Fruit fly (Drosophila melanogaster) whole organism, embryonic: Measurements from ENCODE around the gene Set2.

ENCODE experiments used
- BEAF-32 ChIP-seq: fragments of 200-800 bp; sonication (Bioruptor generic); optimal IDR thresholded peaks from 3 replicates; lab custom pipeline; 2017; ENCODE audit warnings: missing biosample characterization, missing genetic modification characterization, mild to moderate bottlenecking, moderate library complexity, missing genetic modification reagents
- CG1024 ChIP-seq: fragments of 200-800 bp; sonication (Bioruptor generic); IDR thresholded peaks from 2 replicates; pipeline ENCODE4 v1.3.6; 2022; ENCODE audit warnings: missing biosample characterization, missing genetic modification characterization
- CG11696 ChIP-seq: fragments of 200-800 bp; sonication (Bioruptor generic); IDR thresholded peaks from 2 replicates; pipeline ENCODE4 v1.3.6; 2022; ENCODE audit warnings: missing biosample characterization, missing genetic modification characterization
- CG14050 ChIP-seq: fragments of 200-800 bp; sonication (Bioruptor generic); IDR thresholded peaks from 3 replicates; pipeline ENCODE4 v1.3.6; 2022; ENCODE audit warnings: missing biosample characterization, missing genetic modification characterization
- CG14860 ChIP-seq: fragments of 200-800 bp; sonication (Bioruptor generic); IDR thresholded peaks from 3 replicates; pipeline ENCODE4 v1.3.6; 2022; ENCODE audit warnings: missing biosample characterization, missing genetic modification characterization; ENCODE audit not compliant: partially characterized antibody
- CG14965 ChIP-seq: fragments of 200-800 bp; sonication (Bioruptor generic); optimal IDR thresholded peaks from 2 replicates; lab custom pipeline; 2016; ENCODE audit warnings: missing biosample characterization, missing genetic modification characterization, borderline replicate concordance
- CG15073 ChIP-seq: fragments of 200-800 bp; sonication (Bioruptor generic); optimal IDR thresholded peaks from 2 replicates; lab custom pipeline; 2016; ENCODE audit warnings: missing biosample characterization, missing genetic modification characterization
- CG18262 ChIP-seq: fragments of 200-800 bp; optimal IDR thresholded peaks from 3 replicates; lab custom pipeline; 2019; ENCODE audit warnings: missing biosample characterization, mild to moderate bottlenecking, missing genetic modification characterization, moderate library complexity
- CG2712 ChIP-seq: fragments of 200-800 bp; optimal IDR thresholded peaks from 3 replicates; lab custom pipeline; 2019; ENCODE audit warnings: missing biosample characterization, mild to moderate bottlenecking, missing genetic modification characterization, moderate library complexity
- CG32767 ChIP-seq: fragments of 200-800 bp; sonication (Bioruptor generic); IDR thresholded peaks from 2 replicates; pipeline ENCODE4 v1.3.6; 2022; ENCODE audit warnings: missing biosample characterization, missing genetic modification characterization
- CG34422 ChIP-seq: fragments of 200-800 bp; sonication (Bioruptor generic); IDR thresholded peaks from 3 replicates; pipeline ENCODE4 v1.3.6; 2022; ENCODE audit warnings: missing biosample characterization, missing genetic modification characterization
- CG42726 ChIP-seq: fragments of 200-800 bp; sonication (Bioruptor generic); IDR thresholded peaks from 2 replicates; pipeline ENCODE4 v1.3.6; 2022; ENCODE audit warnings: missing biosample characterization, missing genetic modification characterization; ENCODE audit not compliant: partially characterized antibody
- CG4404 ChIP-seq: fragments of 200-800 bp; sonication (Bioruptor generic); IDR thresholded peaks from 2 replicates; pipeline ENCODE4 v1.3.6; 2022; ENCODE audit warnings: missing biosample characterization, missing genetic modification characterization
- CG5180 ChIP-seq: fragments of 200-800 bp; sonication (Bioruptor generic); optimal IDR thresholded peaks from 3 replicates; lab custom pipeline; 2017; ENCODE audit warnings: missing biosample characterization, missing genetic modification characterization, mild to moderate bottlenecking, moderate library complexity, missing genetic modification reagents
- CG6765 ChIP-seq: fragments of 200-800 bp; sonication (Bioruptor generic); optimal IDR thresholded peaks from 3 replicates; lab custom pipeline; 2017; ENCODE audit warnings: missing biosample characterization, mild to moderate bottlenecking, missing genetic modification characterization
- CG6813 ChIP-seq: fragments of 200-800 bp; sonication (Bioruptor generic); optimal IDR thresholded peaks from 2 replicates; lab custom pipeline; 2017; ENCODE audit warnings: missing biosample characterization, missing genetic modification characterization, mild to moderate bottlenecking, moderate library complexity, missing genetic modification reagents
- CG7786 ChIP-seq: fragments of 200-800 bp; sonication (Bioruptor generic); optimal IDR thresholded peaks from 2 replicates; lab custom pipeline; 2016; ENCODE audit warnings: missing biosample characterization, missing genetic modification characterization
- CG7928 ChIP-seq: fragments of 200-800 bp; sonication (Bioruptor generic); optimal IDR thresholded peaks from 2 replicates; lab custom pipeline; 2017; ENCODE audit warnings: missing biosample characterization, mild to moderate bottlenecking, missing genetic modification characterization
- CG8359 ChIP-seq: fragments of 200-800 bp; sonication (Bioruptor generic); optimal IDR thresholded peaks from 2 replicates; lab custom pipeline; 2017; ENCODE audit warnings: missing biosample characterization, mild to moderate bottlenecking, missing genetic modification characterization, borderline replicate concordance
- CG8478 ChIP-seq: fragments of >200 bp; optimal IDR thresholded peaks from 2 replicates; lab custom pipeline; 2018
- Dbx ChIP-seq: fragments of 200-800 bp; sonication (Bioruptor generic); IDR thresholded peaks from 3 replicates; pipeline ENCODE4 v1.3.6; 2022; ENCODE audit warnings: missing biosample characterization, missing genetic modification characterization
- Dp ChIP-seq: fragments of 200-800 bp; sonication (Bioruptor generic); optimal IDR thresholded peaks from 2 replicates; lab custom pipeline; 2018; ENCODE audit warnings: missing biosample characterization, mild to moderate bottlenecking, missing genetic modification characterization, moderate library complexity
- Hr3 ChIP-seq: fragments of 200-800 bp; sonication (Bioruptor generic); optimal IDR thresholded peaks from 3 replicates; lab custom pipeline; 2016; ENCODE audit warnings: missing biosample characterization, missing genetic modification characterization
- Hr78 ChIP-seq, 2 experiments: fragments of 200-800 bp in 1 of 2; fragments of >200 bp in 1 of 2; sonication (Bioruptor generic) in 1 of 2; optimal IDR thresholded peaks; 2 replicates each; lab custom pipeline; 2017 to 2019; ENCODE audit warnings: missing biosample characterization in 2 of 2, missing genetic modification characterization in 2 of 2, mild to moderate bottlenecking in 1 of 2, moderate library complexity in 1 of 2
- MESR4 ChIP-seq: fragments of 200-800 bp; sonication (Bioruptor generic); optimal IDR thresholded peaks from 2 replicates; lab custom pipeline; 2018; ENCODE audit warnings: missing biosample characterization, mild to moderate bottlenecking, missing genetic modification characterization, moderate library complexity
- Max ChIP-seq: fragments of 200-800 bp; sonication (Bioruptor generic); optimal IDR thresholded peaks from 2 replicates; lab custom pipeline; 2016; ENCODE audit warnings: missing biosample characterization, mild to moderate bottlenecking, missing genetic modification characterization
- NC2α ChIP-seq: fragments of 200-800 bp; sonication (Bioruptor generic); optimal IDR thresholded peaks from 2 replicates; lab custom pipeline; 2016; ENCODE audit warnings: missing biosample characterization, missing genetic modification characterization
- Ptx1 ChIP-seq: fragments of 200-800 bp; sonication (Bioruptor generic); IDR thresholded peaks from 2 replicates; pipeline ENCODE4 v1.3.6; 2022; ENCODE audit warnings: missing biosample characterization, missing genetic modification characterization
- Sox102F ChIP-seq: fragments of 200-800 bp; sonication (Bioruptor generic); optimal IDR thresholded peaks from 2 replicates; lab custom pipeline; 2018; ENCODE audit warnings: missing biosample characterization, mild to moderate bottlenecking, missing genetic modification characterization, moderate library complexity
- Ssrp ChIP-seq: fragments of 200-800 bp; sonication (Bioruptor generic); optimal IDR thresholded peaks from 2 replicates; lab custom pipeline; 2018; ENCODE audit warnings: missing biosample characterization, mild to moderate bottlenecking, missing genetic modification characterization, moderate library complexity
- Usf ChIP-seq: fragments of 200-800 bp; sonication (Bioruptor generic); optimal IDR thresholded peaks from 2 replicates; lab custom pipeline; 2017; ENCODE audit warnings: missing genotype, missing biosample characterization, missing genetic modification characterization
- ac ChIP-seq: fragments of 200-800 bp; sonication (Bioruptor generic); optimal IDR thresholded peaks from 3 replicates; lab custom pipeline; 2017; ENCODE audit warnings: missing biosample characterization, mild to moderate bottlenecking, missing genetic modification characterization
- al ChIP-seq: fragments of 200-800 bp; sonication (Bioruptor generic); IDR thresholded peaks from 2 replicates; pipeline ENCODE4 v1.3.6; 2022; ENCODE audit warnings: missing biosample characterization, missing genetic modification characterization
- ap ChIP-seq: fragments of 200-800 bp; sonication (Bioruptor generic); IDR thresholded peaks from 2 replicates; pipeline ENCODE4 v1.3.6; 2022; ENCODE audit warnings: missing biosample characterization, missing genetic modification characterization
- bab2 ChIP-seq: fragments of 200-800 bp; sonication (Bioruptor generic); optimal IDR thresholded peaks from 2 replicates; lab custom pipeline; 2016; ENCODE audit warnings: missing biosample characterization, missing genetic modification characterization
- chif ChIP-seq, 2 experiments: fragments of 200-800 bp; sonication (Bioruptor generic); optimal IDR thresholded peaks; 3 replicates each; lab custom pipeline; 2016; ENCODE audit warnings: missing biosample characterization in 2 of 2, missing genetic modification characterization in 2 of 2
- chinmo ChIP-seq: fragments of 200-800 bp; sonication (Bioruptor generic); IDR thresholded peaks from 4 replicates; pipeline ENCODE4 v1.3.6; 2022; ENCODE audit warnings: missing biosample characterization, missing genetic modification characterization; ENCODE audit not compliant: partially characterized antibody
- chn ChIP-seq: fragments of 200-800 bp; sonication (Bioruptor generic); optimal IDR thresholded peaks from 2 replicates; lab custom pipeline; 2016; ENCODE audit warnings: missing biosample characterization, missing genetic modification characterization
- disco-r ChIP-seq: fragments of 200-800 bp; sonication (Bioruptor generic); optimal IDR thresholded peaks from 2 replicates; lab custom pipeline; 2016; ENCODE audit warnings: missing biosample characterization, missing genetic modification characterization
- fu2 ChIP-seq: fragments of 200-800 bp; sonication (Bioruptor generic); optimal IDR thresholded peaks from 2 replicates; lab custom pipeline; 2016; ENCODE audit warnings: missing biosample characterization, missing genetic modification characterization
- nerfin-2 ChIP-seq: fragments of 200-800 bp; sonication (Bioruptor generic); IDR thresholded peaks from 2 replicates; pipeline ENCODE4 v1.3.6; 2022; ENCODE audit warnings: missing biosample characterization, missing genetic modification characterization; ENCODE audit not compliant: partially characterized antibody
- odd ChIP-seq: fragments of 200-800 bp; sonication (Bioruptor generic); optimal IDR thresholded peaks from 2 replicates; lab custom pipeline; 2017; ENCODE audit warnings: missing biosample characterization, mild to moderate bottlenecking, missing genetic modification characterization
- pho ChIP-seq: fragments of 200-800 bp; sonication (Bioruptor generic); optimal IDR thresholded peaks from 2 replicates; lab custom pipeline; 2016; ENCODE audit warnings: missing biosample characterization, missing genetic modification characterization
- repo ChIP-seq: fragments of 200-800 bp; sonication (Bioruptor generic); optimal IDR thresholded peaks from 2 replicates; lab custom pipeline; 2016; ENCODE audit warnings: missing biosample characterization, missing genetic modification characterization
- ro ChIP-seq: fragments of 200-800 bp; sonication (Bioruptor generic); IDR thresholded peaks from 2 replicates; pipeline ENCODE4 v1.3.6; 2022; ENCODE audit warnings: missing biosample characterization, missing genetic modification characterization
- row ChIP-seq: fragments of 200-800 bp; sonication (Bioruptor generic); IDR thresholded peaks from 3 replicates; pipeline ENCODE4 v1.3.6; 2022; ENCODE audit warnings: missing biosample characterization, missing genetic modification characterization
- stc ChIP-seq: fragments of 200-800 bp; sonication (Bioruptor generic); IDR thresholded peaks from 2 replicates; pipeline ENCODE4 v1.3.6; 2022; ENCODE audit warnings: missing biosample characterization, missing genetic modification characterization
- sug ChIP-seq: fragments of 200-800 bp; optimal IDR thresholded peaks from 2 replicates; lab custom pipeline; 2019; ENCODE audit warnings: missing biosample characterization, mild to moderate bottlenecking, missing genetic modification characterization, moderate library complexity
- tx ChIP-seq: fragments of 200-800 bp; sonication (Bioruptor generic); optimal IDR thresholded peaks from 2 replicates; lab custom pipeline; 2016; ENCODE audit warnings: missing biosample characterization, missing genetic modification characterization
- wdn ChIP-seq: fragments of 200-800 bp; sonication (Bioruptor generic); IDR thresholded peaks from 2 replicates; pipeline ENCODE4 v1.3.6; 2022; ENCODE audit warnings: missing biosample characterization, missing genetic modification characterization

Gene Set2

DNA sequence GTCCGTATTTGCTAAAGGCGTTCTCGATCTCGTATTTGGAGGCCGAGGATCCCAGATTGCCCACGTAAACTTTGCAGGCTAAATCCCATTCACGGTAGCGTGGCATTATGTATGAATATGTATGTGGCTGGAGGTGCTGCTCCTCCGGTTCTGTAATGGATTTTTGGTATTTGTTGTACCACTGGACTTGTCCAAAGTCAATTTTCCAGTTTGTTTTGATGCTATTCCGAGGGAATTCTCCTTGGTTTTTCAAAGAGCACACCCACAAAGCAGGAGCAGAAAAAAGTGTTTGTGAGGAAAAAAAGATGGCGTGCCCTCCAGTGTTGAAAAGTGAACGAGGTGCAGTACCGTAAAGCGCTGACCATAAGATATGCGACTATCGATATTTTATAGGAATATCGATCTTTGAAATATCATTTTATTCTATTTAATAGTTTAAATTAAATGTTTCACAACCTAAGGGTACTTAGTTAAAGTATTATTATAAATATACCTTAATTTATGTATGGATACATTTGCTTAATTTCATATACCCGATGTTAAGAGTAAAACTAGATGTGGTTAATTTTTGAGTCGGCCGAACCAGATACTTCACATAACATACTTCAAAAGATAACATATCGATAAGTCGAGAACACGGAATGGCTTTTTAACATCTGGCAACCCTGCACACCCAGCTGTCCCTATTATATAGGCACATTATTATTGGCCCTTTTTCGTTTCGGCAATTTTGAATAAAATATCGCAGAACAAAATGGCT is 28.3 kb upstream of the Set2 start, which contains the start of the genes Rbp1-like and Tim9a (continued):
- no peak; the same call in 1 of the 2 replicates for TF ChIP-seq CG42726 (GFP tag; lab: Robert Waterston, UW)
- peak; percentile 39 for TF ChIP-seq Max
- TF ChIP-seq CG7928 (GFP tag; lab: Kevin White, UChicago): peak; percentile 38
- TF ChIP-seq ap (GFP tag; lab: Robert Waterston, UW): no peak
- no peak for TF ChIP-seq Usf
- TF ChIP-seq Dbx (GFP tag; lab: Robert Waterston, UW): peak; percentile 17; the same call in 1 of the 3 replicates
- peak; percentile 56; the same call in 1 of the 2 replicates for TF ChIP-seq nerfin-2
- TF ChIP-seq Hr78 (GFP tag; optimal IDR thresholded peaks at IDR 0.05; lab: Kevin White, UChicago): no peak
- no peak for TF ChIP-seq CG14965 (GFP tag; lab: Kevin White, UChicago)
- no peak for TF ChIP-seq CG8359 (GFP tag; lab: Kevin White, UChicago)
- TF ChIP-seq BEAF-32 (GFP tag; lab: Kevin White, UChicago): peak; percentile 91
- no peak for TF ChIP-seq ro (GFP tag; lab: Robert Waterston, UW)
- no peak for TF ChIP-seq chif (GFP tag; optimal IDR thresholded peaks at IDR 0.05; lab: Kevin White, UChicago)
- TF ChIP-seq CG14050 (GFP tag; lab: Robert Waterston, UW): no peak
- TF ChIP-seq stc (GFP tag; lab: Robert Waterston, UW): no peak
- no peak for TF ChIP-seq Sox102F
- no peak for TF ChIP-seq CG32767 (GFP tag; lab: Robert Waterston, UW)
- TF ChIP-seq Dp (GFP tag; lab: Kevin White, UChicago): peak; percentile 47
- no peak for TF ChIP-seq CG34422 (GFP tag; lab: Robert Waterston, UW)
- TF ChIP-seq fu2 (GFP tag; lab: Kevin White, UChicago): no peak
- TF ChIP-seq ac (GFP tag; lab: Kevin White, UChicago): no peak
- TF ChIP-seq wdn (GFP tag; lab: Robert Waterston, UW): no peak
- TF ChIP-seq Ptx1 (GFP tag; lab: Robert Waterston, UW): 0 out of 2 replicates have a peak, but pooled peaks have one; percentile 8
- no peak for TF ChIP-seq CG11696 (GFP tag; lab: Robert Waterston, UW)
- TF ChIP-seq odd (GFP tag; lab: Kevin White, UChicago): no peak
- peak; percentile 41 for TF ChIP-seq Hr3 (GFP tag; lab: Kevin White, UChicago)
- TF ChIP-seq CG2712 (tag; lab: Kevin White, UChicago): peak; percentile 54
- TF ChIP-seq NC2α (GFP tag; lab: Kevin White, UChicago): no peak
- TF ChIP-seq repo: no peak
- TF ChIP-seq disco-r (GFP tag; lab: Kevin White, UChicago): no peak
- TF ChIP-seq CG5180 (GFP tag; lab: Kevin White, UChicago): no peak
- TF ChIP-seq CG8478 (lab: Kevin White, UChicago): no peak
- peak; percentile 7 for TF ChIP-seq Ssrp (tag; lab: Kevin White, UChicago)
- TF ChIP-seq pho (GFP tag; lab: Kevin White, UChicago): no peak
- no peak for TF ChIP-seq bab2
- peak; percentile 75 for TF ChIP-seq row (GFP tag; lab: Robert Waterston, UW)
- TF ChIP-seq CG4404 (GFP tag; lab: Robert Waterston, UW): no peak
- peak; percentile 70 for TF ChIP-seq sug
- TF ChIP-seq chn (GFP tag; lab: Kevin White, UChicago): no peak
- no peak for TF ChIP-seq chinmo
- TF ChIP-seq CG14860 (GFP tag; lab: Robert Waterston, UW): peak; percentile 69
- TF ChIP-seq CG7786 (GFP tag; lab: Kevin White, UChicago): no peak
- no peak for TF ChIP-seq CG15073
- TF ChIP-seq CG18262: peak; percentile 32
- TF ChIP-seq CG6813 (GFP tag; lab: Kevin White, UChicago): no peak
- no peak for TF ChIP-seq CG6765 (GFP tag; lab: Kevin White, UChicago)
- TF ChIP-seq MESR4 (GFP tag; lab: Kevin White, UChicago): peak; percentile 92
- no peak for TF ChIP-seq al (GFP tag; lab: Robert Waterston, UW)
- no peak for TF ChIP-seq CG1024 (GFP tag; lab: Robert Waterston, UW)
- no peak for TF ChIP-seq tx (GFP tag; lab: Kevin White, UChicago)
